Fruit fly (Drosophila melanogaster): Measurements from ENCODE around the gene koko.

Gene koko

dm6 chr3R:18438827-18439717 lies 36.2 kb downstream of the koko start (continued):
- TF ChIP-seq ssp (GFP tag; IDR thresholded peaks at IDR 0.05) = no peak
- TF ChIP-seq CG9932 (GFP tag; IDR thresholded peaks at IDR 0.05) = peak; percentile 44; the same call in 1 of the 2 replicates
- TF ChIP-seq slp2 (GFP tag; optimal IDR thresholded peaks at IDR 0.05) = peak; percentile 9
- peak; percentile 21 for TF ChIP-seq sqz (GFP tag; optimal IDR thresholded peaks at IDR 0.05)
- peak; percentile 9 for TF ChIP-seq CG17829 (tag; optimal IDR thresholded peaks at IDR 0.05)
- TF ChIP-seq abd-A (tag; optimal IDR thresholded peaks at IDR 0.05) = peak; percentile 30
- TF ChIP-seq nerfin-2 (GFP tag; IDR thresholded peaks at IDR 0.05; ENCODE audit: partially characterized antibody) = no peak
- TF ChIP-seq hbn (GFP tag; IDR thresholded peaks at IDR 0.05; ENCODE audit: partially characterized antibody) = no peak
- peak; percentile 79 for TF ChIP-seq Meics (GFP tag; optimal IDR thresholded peaks at IDR 0.05)
- TF ChIP-seq CG10431 (GFP tag; optimal IDR thresholded peaks at IDR 0.05) = peak; percentile 63
- peak; percentile 54 for TF ChIP-seq Fer2 (tag; optimal IDR thresholded peaks at IDR 0.05)
- TF ChIP-seq Hr3 (GFP tag; optimal IDR thresholded peaks at IDR 0.05) = peak; percentile 30
- TF ChIP-seq CG13624 (GFP tag; optimal IDR thresholded peaks at IDR 0.05) = peak; percentile 13
- TF ChIP-seq Bdp1 (GFP tag; optimal IDR thresholded peaks at IDR 0.05) = peak; percentile 27
- TF ChIP-seq bigmax (GFP tag; optimal IDR thresholded peaks at IDR 0.05) = no peak
- peak; percentile 31 for TF ChIP-seq CG13894 (tag; optimal IDR thresholded peaks at IDR 0.05)
- peak; percentile 39 for TF ChIP-seq CG3847 (GFP tag; IDR thresholded peaks at IDR 0.05)
- TF ChIP-seq repo (GFP tag; optimal IDR thresholded peaks at IDR 0.05) = peak; percentile 10
- no peak for TF ChIP-seq CG7745 (tag; optimal IDR thresholded peaks at IDR 0.05)
- peak; percentile 65 for TF ChIP-seq CG4360 (GFP tag; IDR thresholded peaks at IDR 0.05)
- TF ChIP-seq HLH4C (GFP tag; IDR thresholded peaks at IDR 0.05; ENCODE audit: partially characterized antibody) = no peak
- TF ChIP-seq Hr39 (optimal IDR thresholded peaks at IDR 0.05) = no peak
- peak; percentile 53 for TF ChIP-seq CG15514 (GFP tag; optimal IDR thresholded peaks at IDR 0.05)
- TF ChIP-seq CG14441 (GFP tag; IDR thresholded peaks at IDR 0.05) = peak; percentile 12; the same call in 1 of the 2 replicates
- peak; percentile 5 for TF ChIP-seq bcd (GFP tag; optimal IDR thresholded peaks at IDR 0.05)
- TF ChIP-seq CG33557 (GFP tag; optimal IDR thresholded peaks at IDR 0.05) = peak; percentile 40
- TF ChIP-seq BEAF-32 (GFP tag; optimal IDR thresholded peaks at IDR 0.05) = no peak
- no peak for TF ChIP-seq corto (GFP tag; optimal IDR thresholded peaks at IDR 0.05)
- TF ChIP-seq Drgx (GFP tag; IDR thresholded peaks at IDR 0.05) = peak; percentile 18; the same call in 1 of the 2 replicates
- TF ChIP-seq CG2202 (tag; optimal IDR thresholded peaks at IDR 0.05) = peak; percentile 49
- TF ChIP-seq CG4617 (GFP tag; optimal IDR thresholded peaks at IDR 0.05; ENCODE audit: borderline replicate concordance) = no peak
- peak; percentile 55; the same call in 1 of the 2 replicates for TF ChIP-seq rib (GFP tag; IDR thresholded peaks at IDR 0.05)
- no peak for TF ChIP-seq Dip2 (GFP tag; IDR thresholded peaks at IDR 0.05)
- no peak for TF ChIP-seq danr (GFP tag; IDR thresholded peaks at IDR 0.05)
- TF ChIP-seq ci (GFP tag; IDR thresholded peaks at IDR 0.05) = 0 out of 3 replicates have a peak, but pooled peaks have one; percentile 37
- TF ChIP-seq CoRest (tag; optimal IDR thresholded peaks at IDR 0.05) = peak; percentile 78
- no peak for TF ChIP-seq aop (GFP tag; IDR thresholded peaks at IDR 0.05)
- TF ChIP-seq CG9727 (GFP tag; optimal IDR thresholded peaks at IDR 0.05) = no peak
- peak; percentile 2 for TF ChIP-seq gcm2 (GFP tag; optimal IDR thresholded peaks at IDR 0.05)
- TF ChIP-seq Sry-δ (GFP tag; optimal IDR thresholded peaks at IDR 0.05) = no peak
- TF ChIP-seq zfh1 (GFP tag; IDR thresholded peaks at IDR 0.05) = no peak
- TF ChIP-seq Hmr (GFP tag; optimal IDR thresholded peaks at IDR 0.05) = peak; percentile 64
- peak; percentile 59 for TF ChIP-seq CG12104 (GFP tag; optimal IDR thresholded peaks at IDR 0.05)
- TF ChIP-seq CG6175 (GFP tag; IDR thresholded peaks at IDR 0.05) = no peak
- no peak for TF ChIP-seq pfk (GFP tag; optimal IDR thresholded peaks at IDR 0.05)
- no peak for TF ChIP-seq CG4404 (GFP tag; IDR thresholded peaks at IDR 0.05)
- no peak for TF ChIP-seq Tbp (GFP tag; optimal IDR thresholded peaks at IDR 0.05)
- no peak for TF ChIP-seq cad (GFP tag; optimal IDR thresholded peaks at IDR 0.05)
- TF ChIP-seq Doc3 (GFP tag; IDR thresholded peaks at IDR 0.05; ENCODE audit: partially characterized antibody) = no peak
